Worm (Caenorhabditis elegans) whole organism, L4 larva: ENCODE data around the gene T26C11.8.

Source experiments
- D1046.2 ChIP-seq: fragments of 200-800 bp; sonication (Bioruptor generic); IDR thresholded peaks from 2 replicates; pipeline ENCODE4 v1.3.6; 2022; ENCODE audit warnings: missing genetic modification characterization, missing compliant biosample characterization
- F10B5.3 ChIP-seq: sonication (generic microtip); optimal IDR thresholded peaks from 2 replicates; lab custom pipeline; 2016; ENCODE audit warnings: mild to moderate bottlenecking, missing genetic modification characterization, missing compliant biosample characterization
- F37D6.2 ChIP-seq: sonication (generic microtip); optimal IDR thresholded peaks from 2 replicates; lab custom pipeline; 2016; ENCODE audit warnings: mild to moderate bottlenecking, missing genetic modification characterization, missing compliant biosample characterization
- R02D3.7 ChIP-seq: fragments of 150-350 bp; sonication (generic microtip); optimal IDR thresholded peaks from 3 replicates; lab custom pipeline; 2014; ENCODE audit warnings: missing biosample characterization, missing genetic modification characterization
- T26A8.4 ChIP-seq: fragments of 200-800 bp; sonication (Bioruptor generic); IDR thresholded peaks from 2 replicates; pipeline ENCODE4 v1.3.6; 2022; ENCODE audit warnings: missing genetic modification characterization, missing compliant biosample characterization
- Y105C5A.15 ChIP-seq: fragments of 200-800 bp; sonication (Bioruptor generic); IDR thresholded peaks from 2 replicates; pipeline ENCODE4 v1.3.6; 2022; ENCODE audit warnings: missing genetic modification characterization, missing compliant biosample characterization
- Y48G9A.11 ChIP-seq: fragments of 200-800 bp; sonication (Bioruptor generic); IDR thresholded peaks from 2 replicates; pipeline ENCODE4 v1.3.6; 2022; ENCODE audit warnings: missing genetic modification reagents, missing genetic modification characterization, missing compliant biosample characterization
- Y5F2A.4 ChIP-seq: fragments of 200-800 bp; sonication (Bioruptor generic); optimal IDR thresholded peaks from 2 replicates; lab custom pipeline; 2018; ENCODE audit warnings: mild to moderate bottlenecking, missing genetic modification characterization, missing compliant biosample characterization
- Y75B8A.6 ChIP-seq: fragments of 200-800 bp; sonication (Bioruptor generic); IDR thresholded peaks from 2 replicates; pipeline ENCODE4 v1.3.6; 2022; ENCODE audit warnings: missing genetic modification reagents, missing genetic modification characterization, missing compliant biosample characterization
- ama-1 ChIP-seq: fragments of 150-350 bp; optimal IDR thresholded peaks from 2 replicates; lab custom pipeline; 2014; ENCODE audit warnings: inconsistent platforms, mixed read lengths
- arid-1 ChIP-seq: fragments of 200-800 bp; sonication (Bioruptor generic); conservative IDR thresholded peaks from 2 replicates; pipeline ENCODE4 v1.3.6; 2022; ENCODE audit warnings: missing genetic modification reagents, missing genetic modification characterization, missing compliant biosample characterization
- attf-4 ChIP-seq: sonication (generic microtip); optimal IDR thresholded peaks from 3 replicates; lab custom pipeline; 2017; ENCODE audit warnings: missing biosample characterization, missing genetic modification characterization
- ceh-32 ChIP-seq: sonication (generic microtip); optimal IDR thresholded peaks from 2 replicates; lab custom pipeline; 2016; ENCODE audit warnings: mild to moderate bottlenecking, missing genetic modification characterization, missing compliant biosample characterization; ENCODE audit not compliant: poor library complexity
- daf-12 ChIP-seq: fragments of 150-350 bp; optimal IDR thresholded peaks from 2 replicates; lab custom pipeline; 2014; ENCODE audit warnings: missing biosample characterization, missing genetic modification reagents, missing genetic modification characterization
- daf-16 ChIP-seq, 3 experiments: sonication (generic microtip); optimal IDR thresholded peaks; 2 replicates each; lab custom pipeline; 2016 to 2017; ENCODE audit warnings: missing genetic modification characterization in 3 of 3, missing genetic modification reagents in 3 of 3, mild to moderate bottlenecking in 2 of 3, missing compliant biosample characterization in 2 of 3, missing biosample characterization in 1 of 3, moderate library complexity in 1 of 3
- dmd-6 ChIP-seq: fragments of 200-800 bp; sonication (Bioruptor generic); IDR thresholded peaks from 2 replicates; pipeline ENCODE4 v1.3.6; 2022; ENCODE audit warnings: missing genetic modification reagents, missing genetic modification characterization, missing compliant biosample characterization
- dmd-9 ChIP-seq: fragments of 200-800 bp; sonication (Bioruptor generic); IDR thresholded peaks from 2 replicates; pipeline ENCODE4 v1.3.6; 2022; ENCODE audit warnings: missing genetic modification reagents, missing genetic modification characterization, missing compliant biosample characterization
- duxl-1 ChIP-seq: sonication (generic microtip); optimal IDR thresholded peaks from 2 replicates; lab custom pipeline; 2016; ENCODE audit warnings: mild to moderate bottlenecking, missing genetic modification characterization, moderate library complexity, missing compliant biosample characterization; ENCODE audit not compliant: poor library complexity
- egl-27 ChIP-seq: sonication (generic microtip); optimal IDR thresholded peaks from 3 replicates; lab custom pipeline; 2017; ENCODE audit warnings: missing biosample characterization, missing genetic modification reagents, missing genetic modification characterization
- egl-43 ChIP-seq: fragments of 200-800 bp; sonication (Bioruptor generic); IDR thresholded peaks from 2 replicates; pipeline ENCODE4 v1.3.6; 2022; ENCODE audit warnings: missing genetic modification reagents, missing genetic modification characterization, missing compliant biosample characterization
- fos-1 ChIP-seq: fragments of 150-350 bp; optimal IDR thresholded peaks from 2 replicates; lab custom pipeline; 2014; ENCODE audit warnings: missing biosample characterization, missing genetic modification characterization
- hlh-11 ChIP-seq: fragments of 200-800 bp; sonication (Bioruptor generic); optimal IDR thresholded peaks from 2 replicates; lab custom pipeline; 2018; ENCODE audit warnings: mild to moderate bottlenecking, missing genetic modification characterization, missing compliant biosample characterization
- lim-7 ChIP-seq: fragments of 200-800 bp; sonication (Bioruptor generic); IDR thresholded peaks from 2 replicates; pipeline ENCODE4 v1.3.6; 2022; ENCODE audit warnings: missing genetic modification characterization, missing compliant biosample characterization
- lin-29 ChIP-seq: fragments of 200-800 bp; sonication (Bioruptor generic); IDR thresholded peaks from 2 replicates; pipeline ENCODE4 v1.3.6; 2022; ENCODE audit warnings: missing genetic modification reagents, missing genetic modification characterization, missing compliant biosample characterization
- lin-38 ChIP-seq: fragments of 200-800 bp; sonication (Bioruptor generic); IDR thresholded peaks from 2 replicates; pipeline ENCODE4 v1.3.6; 2022; ENCODE audit warnings: missing genetic modification reagents, missing genetic modification characterization, missing compliant biosample characterization
- lir-3 ChIP-seq: sonication (generic microtip); optimal IDR thresholded peaks from 2 replicates; lab custom pipeline; 2016; ENCODE audit warnings: mild to moderate bottlenecking, missing genetic modification characterization, missing compliant biosample characterization
- lsy-2 ChIP-seq, 2 experiments: fragments of 150-350 bp in 1 of 2; sonication (generic microtip) in 1 of 2; optimal IDR thresholded peaks; 2 replicates each; lab custom pipeline; 2014 to 2017; ENCODE audit warnings: missing biosample characterization in 2 of 2, missing genetic modification characterization in 2 of 2
- madf-5 ChIP-seq, 2 experiments: fragments of 200-800 bp; sonication (Bioruptor generic); IDR thresholded peaks; 2 replicates each; pipeline ENCODE4 v1.3.6; 2022; ENCODE audit warnings: missing compliant biosample characterization in 2 of 2, missing genetic modification characterization in 2 of 2
- mep-1 ChIP-seq: fragments of 150-350 bp; sonication (generic microtip); optimal IDR thresholded peaks from 3 replicates; lab custom pipeline; 2014; ENCODE audit warnings: missing biosample characterization, missing genetic modification characterization
- mxl-2 ChIP-seq: fragments of 200-800 bp; sonication (Bioruptor generic); conservative IDR thresholded peaks from 2 replicates; pipeline ENCODE4 v1.3.6; 2022; ENCODE audit warnings: missing genetic modification reagents, missing genetic modification characterization, missing compliant biosample characterization
- nhr-10 ChIP-seq: fragments of 150-350 bp; optimal IDR thresholded peaks from 2 replicates; lab custom pipeline; 2014; ENCODE audit warnings: missing biosample characterization, missing genetic modification characterization
- nhr-102 ChIP-seq: sonication (generic microtip); optimal IDR thresholded peaks from 2 replicates; lab custom pipeline; 2016; ENCODE audit warnings: mild to moderate bottlenecking, missing genetic modification characterization, moderate library complexity, missing compliant biosample characterization
- nhr-42 ChIP-seq: fragments of 200-800 bp; sonication (Bioruptor generic); IDR thresholded peaks from 2 replicates; pipeline ENCODE4 v1.3.6; 2022; ENCODE audit warnings: missing genetic modification characterization, missing compliant biosample characterization
- nhr-48 ChIP-seq: sonication (generic microtip); optimal IDR thresholded peaks from 2 replicates; lab custom pipeline; 2016; ENCODE audit warnings: mild to moderate bottlenecking, missing genetic modification characterization, missing compliant biosample characterization
- nhr-6 ChIP-seq: fragments of 150-350 bp; optimal IDR thresholded peaks from 2 replicates; lab custom pipeline; 2014; ENCODE audit warnings: missing biosample characterization, missing genetic modification characterization
- nhr-76 ChIP-seq: fragments of 150-350 bp; optimal IDR thresholded peaks from 2 replicates; lab custom pipeline; 2014; ENCODE audit warnings: missing biosample characterization, missing genetic modification characterization
- nhr-77 ChIP-seq: fragments of 150-350 bp; optimal IDR thresholded peaks from 2 replicates; lab custom pipeline; 2014; ENCODE audit warnings: missing biosample characterization, missing genetic modification characterization
- pqm-1 ChIP-seq: sonication (generic microtip); optimal IDR thresholded peaks from 2 replicates; lab custom pipeline; 2017; ENCODE audit warnings: missing biosample characterization, missing genetic modification characterization
- saeg-2 ChIP-seq: fragments of 200-800 bp; sonication (Bioruptor generic); IDR thresholded peaks from 2 replicates; pipeline ENCODE4 v1.3.6; 2022; ENCODE audit warnings: missing genetic modification reagents, missing genetic modification characterization, missing compliant biosample characterization
- skn-1 ChIP-seq: fragments of 150-350 bp; optimal IDR thresholded peaks from 2 replicates; lab custom pipeline; 2014; ENCODE audit warnings: missing biosample characterization, missing genetic modification characterization
- snpc-4 ChIP-seq: fragments of 150-350 bp; optimal IDR thresholded peaks from 2 replicates; lab custom pipeline; 2014; ENCODE audit warnings: missing biosample characterization, missing genetic modification characterization
- spr-1 ChIP-seq: sonication (generic microtip); optimal IDR thresholded peaks from 2 replicates; lab custom pipeline; 2016; ENCODE audit warnings: mild to moderate bottlenecking, missing genetic modification characterization, missing compliant biosample characterization
- spr-3 ChIP-seq: fragments of 200-800 bp; sonication (Bioruptor generic); optimal IDR thresholded peaks from 2 replicates; lab custom pipeline; 2018; ENCODE audit warnings: mild to moderate bottlenecking, missing genetic modification characterization, missing compliant biosample characterization
- tag-97 ChIP-seq: fragments of 200-800 bp; sonication (Bioruptor generic); IDR thresholded peaks from 2 replicates; pipeline ENCODE4 v1.3.6; 2022; ENCODE audit warnings: missing genetic modification characterization, missing compliant biosample characterization
- tra-1 ChIP-seq: fragments of 200-800 bp; sonication (Bioruptor generic); IDR thresholded peaks from 2 replicates; pipeline ENCODE4 v1.3.6; 2022; ENCODE audit warnings: missing genetic modification reagents, missing genetic modification characterization, missing compliant biosample characterization
- unc-39 ChIP-seq: sonication (generic microtip); optimal IDR thresholded peaks from 2 replicates; lab custom pipeline; 2017; ENCODE audit warnings: missing biosample characterization, missing genetic modification characterization
- unc-62 ChIP-seq, 3 experiments: fragments of 150-350 bp in 1 of 3; sonication (generic microtip); optimal IDR thresholded peaks in 2 of 3; peaks in 1 of 3; 1 replicate in 1 of 3; 2 replicates in 2 of 3; lab custom pipeline; 2014 to 2017; ENCODE audit warnings: missing biosample characterization in 3 of 3, missing genetic modification characterization in 3 of 3, missing genetic modification reagents in 3 of 3, missing genotype in 1 of 3
- zfp-2 ChIP-seq: sonication (generic microtip); optimal IDR thresholded peaks from 2 replicates; lab custom pipeline; 2016; ENCODE audit warnings: mild to moderate bottlenecking, missing genetic modification characterization, missing compliant biosample characterization
- zfp-3 ChIP-seq: fragments of 200-800 bp; sonication (Bioruptor generic); conservative IDR thresholded peaks from 2 replicates; pipeline ENCODE4 v1.3.6; 2022; ENCODE audit warnings: missing genetic modification reagents, missing genetic modification characterization, missing compliant biosample characterization
- zip-2 ChIP-seq: fragments of 150-350 bp; optimal IDR thresholded peaks from 2 replicates; lab custom pipeline; 2014; ENCODE audit warnings: missing biosample characterization, missing genetic modification characterization
- ztf-7 ChIP-seq: fragments of 150-350 bp; optimal IDR thresholded peaks from 2 replicates; lab custom pipeline; 2014; ENCODE audit warnings: missing biosample characterization, missing genetic modification characterization

Gene T26C11.8

DNA sequence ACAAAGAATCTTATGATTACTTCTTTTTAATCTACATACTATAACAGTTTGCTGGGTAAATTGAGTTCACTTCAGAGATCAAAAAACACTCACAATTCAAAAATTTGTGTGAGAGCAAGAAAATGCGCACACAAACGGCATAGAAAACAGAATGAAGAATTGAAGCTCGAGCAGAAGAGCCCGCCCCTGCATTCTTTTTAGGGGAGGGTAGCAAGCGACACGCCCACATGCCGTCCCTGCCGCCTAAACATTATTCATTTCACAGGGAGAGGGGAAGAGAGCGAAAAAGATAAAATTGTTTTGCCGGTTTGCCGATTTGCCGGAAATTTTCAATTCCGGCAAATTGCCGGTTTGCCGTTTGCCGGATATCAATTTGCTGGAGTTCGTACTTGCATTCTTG, 48.8 kb downstream of the T26C11.8 start (continued):
- TF ChIP-seq T26A8.4 (GFP tag; lab: Robert Waterston, UW) (peak; percentile 97), dmd-9 (GFP tag; lab: Robert Waterston, UW) (peak; percentile 62; the same call in 1 of the 2 replicates), lsy-2 (tag; optimal IDR thresholded peaks at IDR 0.05; lab: Kevin White, UChicago) (peak in 1 of 2 experiments; percentile 81), Y48G9A.11 (GFP tag; lab: Robert Waterston, UW) (0 out of 2 replicates have a peak, but pooled peaks have one; percentile 22), D1046.2 (peak; percentile 82; the same call in 1 of the 2 replicates), mep-1 (tag; lab: Kevin White, UChicago) (no peak), zfp-3 (GFP tag; lab: Robert Waterston, UW) (peak; percentile 85), nhr-42 (GFP tag; lab: Robert Waterston, UW) (peak; percentile 96), F10B5.3 (peak; percentile 92), arid-1 (GFP tag; lab: Robert Waterston, UW) (no peak; the same call in 1 of the 2 replicates), egl-43 (GFP tag; lab: Robert Waterston, UW) (peak; percentile 96), madf-5 (GFP tag; IDR thresholded peaks at IDR 0.05; lab: Robert Waterston, UW) (peak; percentile 30 to 66; a peak in 2 of 4 replicates), F37D6.2 (tag; lab: Kevin White, UChicago) (peak; percentile 95), Y75B8A.6 (GFP tag; lab: Robert Waterston, UW) (0 out of 2 replicates have a peak, but pooled peaks have one; percentile 46), nhr-102 (tag; lab: Kevin White, UChicago) (peak; percentile 97), ztf-7 (tag; lab: Kevin White, UChicago) (peak; percentile 34), daf-12 (tag; lab: Kevin White, UChicago) (no peak), nhr-48 (tag; lab: Kevin White, UChicago) (peak; percentile 71), Y105C5A.15 (GFP tag; lab: Robert Waterston, UW) (0 out of 2 replicates have a peak, but pooled peaks have one; percentile 36), nhr-77 (peak; percentile 71), unc-39 (no peak), lin-38 (GFP tag; lab: Robert Waterston, UW) (no peak), dmd-6 (GFP tag; lab: Robert Waterston, UW) (peak; percentile 87), unc-62 (GFP tag; optimal IDR thresholded peaks at IDR 0.05 in 1 of 2; lab: Kevin White, UChicago) (no peak), unc-62 (tag; optimal IDR thresholded peaks at IDR 0.05; lab: Kevin White, UChicago) (no peak), mxl-2 (GFP tag; lab: Robert Waterston, UW) (no peak), nhr-10 (tag; lab: Kevin White, UChicago) (peak; percentile 54), lir-3 (peak; percentile 6), fos-1 (tag; lab: Kevin White, UChicago) (no peak), tra-1 (GFP tag; lab: Robert Waterston, UW) (peak; percentile 78), ama-1 (lab: Kevin White, UChicago) (no peak), zfp-2 (tag; lab: Kevin White, UChicago) (no peak), attf-4 (tag; lab: Kevin White, UChicago) (no peak), spr-3 (GFP tag; lab: Kevin White, UChicago) (peak; percentile 87), lim-7 (GFP tag; lab: Robert Waterston, UW) (peak; percentile 26; the same call in 1 of the 2 replicates), hlh-11 (no peak), spr-1 (tag; lab: Kevin White, UChicago) (peak; percentile 83), skn-1 (tag; lab: Kevin White, UChicago) (no peak), zip-2 (tag; lab: Kevin White, UChicago) (peak; percentile 85), lin-29 (GFP tag; lab: Robert Waterston, UW) (peak; percentile 89), duxl-1 (tag; lab: Kevin White, UChicago) (peak; percentile 98), Y5F2A.4 (GFP tag; lab: Kevin White, UChicago) (peak; percentile 61), egl-27 (no peak), nhr-6 (tag; lab: Kevin White, UChicago) (no peak), pqm-1 (tag; lab: Kevin White, UChicago) (no peak), daf-16 (GFP tag; optimal IDR thresholded peaks at IDR 0.05; lab: Kevin White, UChicago) (peak; percentile 49 to 93), daf-16 (tag; optimal IDR thresholded peaks at IDR 0.05; lab: Kevin White, UChicago) (peak; percentile 59), tag-97 (GFP tag; lab: Robert Waterston, UW) (no peak), snpc-4 (tag; lab: Kevin White, UChicago) (no peak), R02D3.7 (tag; lab: Kevin White, UChicago) (no peak), nhr-76 (tag; lab: Kevin White, UChicago) (no peak), saeg-2 (GFP tag; lab: Robert Waterston, UW) (peak; percentile 74; the same call in 1 of the 2 replicates), ceh-32 (tag; lab: Kevin White, UChicago) (no peak)
